Worm (Caenorhabditis elegans) whole organism, L4 larva: ENCODE data around the gene shc-3.

Experiments used
- D1046.2 ChIP-seq: fragments of 200-800 bp; sonication (Bioruptor generic); IDR thresholded peaks from 2 replicates; pipeline ENCODE4 v1.3.6; 2022; ENCODE audit warnings: missing genetic modification characterization, missing compliant biosample characterization
- T26A8.4 ChIP-seq: fragments of 200-800 bp; sonication (Bioruptor generic); IDR thresholded peaks from 2 replicates; pipeline ENCODE4 v1.3.6; 2022; ENCODE audit warnings: missing genetic modification characterization, missing compliant biosample characterization
- Y48G9A.11 ChIP-seq: fragments of 200-800 bp; sonication (Bioruptor generic); IDR thresholded peaks from 2 replicates; pipeline ENCODE4 v1.3.6; 2022; ENCODE audit warnings: missing genetic modification reagents, missing genetic modification characterization, missing compliant biosample characterization
- ZK546.5 ChIP-seq, 2 experiments: sonication (generic microtip); optimal IDR thresholded peaks; 2 replicates each; lab custom pipeline; 2017; ENCODE audit warnings: missing biosample characterization in 2 of 2, missing genetic modification characterization in 2 of 2
- ceh-62 ChIP-seq: sonication (generic microtip); optimal IDR thresholded peaks from 2 replicates; lab custom pipeline; 2017; ENCODE audit warnings: missing biosample characterization, missing genetic modification characterization
- ces-1 ChIP-seq: fragments of 150-350 bp; sonication (generic microtip); optimal IDR thresholded peaks from 4 replicates; lab custom pipeline; 2014; ENCODE audit warnings: missing biosample characterization, missing genetic modification reagents, missing genetic modification characterization
- ctbp-1 ChIP-seq: fragments of 200-800 bp; sonication (Bioruptor generic); IDR thresholded peaks from 2 replicates; pipeline ENCODE4 v1.3.6; 2022; ENCODE audit warnings: missing genetic modification reagents, missing genetic modification characterization, missing compliant biosample characterization
- daf-12 ChIP-seq: fragments of 150-350 bp; optimal IDR thresholded peaks from 2 replicates; lab custom pipeline; 2014; ENCODE audit warnings: missing biosample characterization, missing genetic modification reagents, missing genetic modification characterization
- dmd-6 ChIP-seq: fragments of 200-800 bp; sonication (Bioruptor generic); IDR thresholded peaks from 2 replicates; pipeline ENCODE4 v1.3.6; 2022; ENCODE audit warnings: missing genetic modification reagents, missing genetic modification characterization, missing compliant biosample characterization
- fkh-10 ChIP-seq: fragments of 150-350 bp; optimal IDR thresholded peaks from 2 replicates; lab custom pipeline; 2014; ENCODE audit warnings: missing biosample characterization, missing genetic modification reagents, missing genetic modification characterization
- hif-1 ChIP-seq, 2 experiments: sonication (generic microtip); optimal IDR thresholded peaks; 2 replicates each; lab custom pipeline; 2016 to 2017; ENCODE audit warnings: missing compliant biosample characterization in 2 of 2, missing genetic modification characterization in 2 of 2, missing genetic modification reagents in 2 of 2, missing genotype in 2 of 2, mild to moderate bottlenecking in 1 of 2
- hlh-11 ChIP-seq: fragments of 200-800 bp; sonication (Bioruptor generic); optimal IDR thresholded peaks from 2 replicates; lab custom pipeline; 2018; ENCODE audit warnings: mild to moderate bottlenecking, missing genetic modification characterization, missing compliant biosample characterization
- hlh-30 ChIP-seq: sonication (generic microtip); optimal IDR thresholded peaks from 2 replicates; lab custom pipeline; 2017; ENCODE audit warnings: antibody characterized with exemption, mild to moderate bottlenecking, missing genetic modification characterization, missing compliant biosample characterization; ENCODE audit not compliant: insufficient read depth
- hmg-1.1 ChIP-seq: fragments of 200-800 bp; sonication (Bioruptor generic); IDR thresholded peaks from 2 replicates; pipeline ENCODE4 v1.3.6; 2022; ENCODE audit warnings: missing genetic modification reagents, missing genetic modification characterization, missing compliant biosample characterization
- jun-1 ChIP-seq: fragments of 150-350 bp; optimal IDR thresholded peaks from 2 replicates; lab custom pipeline; 2014; ENCODE audit warnings: missing biosample characterization, missing genetic modification reagents, missing genetic modification characterization
- lin-1 ChIP-seq: fragments of 200-800 bp; sonication (Bioruptor generic); IDR thresholded peaks from 2 replicates; pipeline ENCODE4 v1.3.6; 2022; ENCODE audit warnings: missing genetic modification reagents, missing genetic modification characterization, missing compliant biosample characterization
- lin-29 ChIP-seq: fragments of 200-800 bp; sonication (Bioruptor generic); IDR thresholded peaks from 2 replicates; pipeline ENCODE4 v1.3.6; 2022; ENCODE audit warnings: missing genetic modification reagents, missing genetic modification characterization, missing compliant biosample characterization
- lir-3 ChIP-seq: sonication (generic microtip); optimal IDR thresholded peaks from 2 replicates; lab custom pipeline; 2016; ENCODE audit warnings: mild to moderate bottlenecking, missing genetic modification characterization, missing compliant biosample characterization
- lsy-2 ChIP-seq, 2 experiments: fragments of 150-350 bp in 1 of 2; sonication (generic microtip) in 1 of 2; optimal IDR thresholded peaks; 2 replicates each; lab custom pipeline; 2014 to 2017; ENCODE audit warnings: missing biosample characterization in 2 of 2, missing genetic modification characterization in 2 of 2
- madf-5 ChIP-seq, 2 experiments: fragments of 200-800 bp; sonication (Bioruptor generic); IDR thresholded peaks; 2 replicates each; pipeline ENCODE4 v1.3.6; 2022; ENCODE audit warnings: missing compliant biosample characterization in 2 of 2, missing genetic modification characterization in 2 of 2
- madf-9 ChIP-seq: fragments of 200-800 bp; sonication (Bioruptor generic); conservative IDR thresholded peaks from 2 replicates; pipeline ENCODE4 v1.3.6; 2022; ENCODE audit warnings: missing genetic modification reagents, missing genetic modification characterization, missing compliant biosample characterization
- mdl-1 ChIP-seq, 2 experiments: fragments of 150-350 bp in 1 of 2; sonication (generic microtip) in 1 of 2; optimal IDR thresholded peaks; 2 replicates each; lab custom pipeline; 2014 to 2017; ENCODE audit warnings: missing biosample characterization in 2 of 2, missing genetic modification characterization in 2 of 2
- mep-1 ChIP-seq: fragments of 150-350 bp; sonication (generic microtip); optimal IDR thresholded peaks from 3 replicates; lab custom pipeline; 2014; ENCODE audit warnings: missing biosample characterization, missing genetic modification characterization
- mxl-3 ChIP-seq: fragments of 200-800 bp; sonication (Bioruptor generic); optimal IDR thresholded peaks from 2 replicates; lab custom pipeline; 2018; ENCODE audit warnings: mild to moderate bottlenecking, missing genetic modification characterization, missing compliant biosample characterization
- nhr-10 ChIP-seq: fragments of 150-350 bp; optimal IDR thresholded peaks from 2 replicates; lab custom pipeline; 2014; ENCODE audit warnings: missing biosample characterization, missing genetic modification characterization
- nhr-237 ChIP-seq: sonication (generic microtip); optimal IDR thresholded peaks from 2 replicates; lab custom pipeline; 2017; ENCODE audit warnings: missing biosample characterization, missing genetic modification characterization
- nhr-48 ChIP-seq: sonication (generic microtip); optimal IDR thresholded peaks from 2 replicates; lab custom pipeline; 2016; ENCODE audit warnings: mild to moderate bottlenecking, missing genetic modification characterization, missing compliant biosample characterization
- nhr-6 ChIP-seq: fragments of 150-350 bp; optimal IDR thresholded peaks from 2 replicates; lab custom pipeline; 2014; ENCODE audit warnings: missing biosample characterization, missing genetic modification characterization
- nhr-76 ChIP-seq: fragments of 150-350 bp; optimal IDR thresholded peaks from 2 replicates; lab custom pipeline; 2014; ENCODE audit warnings: missing biosample characterization, missing genetic modification characterization
- nhr-77 ChIP-seq: fragments of 150-350 bp; optimal IDR thresholded peaks from 2 replicates; lab custom pipeline; 2014; ENCODE audit warnings: missing biosample characterization, missing genetic modification characterization
- pqm-1 ChIP-seq: sonication (generic microtip); optimal IDR thresholded peaks from 2 replicates; lab custom pipeline; 2017; ENCODE audit warnings: missing biosample characterization, missing genetic modification characterization
- rbr-2 ChIP-seq: sonication (generic microtip); optimal IDR thresholded peaks from 2 replicates; lab custom pipeline; 2016; ENCODE audit warnings: missing genotype, missing genetic modification characterization, missing compliant biosample characterization
- saeg-2 ChIP-seq: fragments of 200-800 bp; sonication (Bioruptor generic); IDR thresholded peaks from 2 replicates; pipeline ENCODE4 v1.3.6; 2022; ENCODE audit warnings: missing genetic modification reagents, missing genetic modification characterization, missing compliant biosample characterization
- set-16 ChIP-seq: fragments of 200-800 bp; sonication (Bioruptor generic); IDR thresholded peaks from 2 replicates; pipeline ENCODE4 v1.3.6; 2022; ENCODE audit warnings: missing genetic modification reagents, missing genetic modification characterization, missing compliant biosample characterization
- snpc-1.2 ChIP-seq: fragments of 200-800 bp; sonication (Bioruptor generic); IDR thresholded peaks from 2 replicates; pipeline ENCODE4 v1.3.6; 2022; ENCODE audit warnings: missing genetic modification reagents, missing genetic modification characterization, missing compliant biosample characterization
- snpc-4 ChIP-seq: fragments of 150-350 bp; optimal IDR thresholded peaks from 2 replicates; lab custom pipeline; 2014; ENCODE audit warnings: missing biosample characterization, missing genetic modification characterization
- spr-3 ChIP-seq: fragments of 200-800 bp; sonication (Bioruptor generic); optimal IDR thresholded peaks from 2 replicates; lab custom pipeline; 2018; ENCODE audit warnings: mild to moderate bottlenecking, missing genetic modification characterization, missing compliant biosample characterization
- tra-1 ChIP-seq: fragments of 200-800 bp; sonication (Bioruptor generic); IDR thresholded peaks from 2 replicates; pipeline ENCODE4 v1.3.6; 2022; ENCODE audit warnings: missing genetic modification reagents, missing genetic modification characterization, missing compliant biosample characterization
- unc-62 ChIP-seq, 3 experiments: fragments of 150-350 bp in 1 of 3; sonication (generic microtip); optimal IDR thresholded peaks in 2 of 3; peaks in 1 of 3; 1 replicate in 1 of 3; 2 replicates in 2 of 3; lab custom pipeline; 2014 to 2017; ENCODE audit warnings: missing biosample characterization in 3 of 3, missing genetic modification characterization in 3 of 3, missing genetic modification reagents in 3 of 3, missing genotype in 1 of 3
- zip-2 ChIP-seq: fragments of 150-350 bp; optimal IDR thresholded peaks from 2 replicates; lab custom pipeline; 2014; ENCODE audit warnings: missing biosample characterization, missing genetic modification characterization
- ztf-11 ChIP-seq: fragments of 150-350 bp; optimal IDR thresholded peaks from 2 replicates; lab custom pipeline; 2014; ENCODE audit warnings: missing biosample characterization, missing genetic modification characterization

The shc-3 gene

DNA sequence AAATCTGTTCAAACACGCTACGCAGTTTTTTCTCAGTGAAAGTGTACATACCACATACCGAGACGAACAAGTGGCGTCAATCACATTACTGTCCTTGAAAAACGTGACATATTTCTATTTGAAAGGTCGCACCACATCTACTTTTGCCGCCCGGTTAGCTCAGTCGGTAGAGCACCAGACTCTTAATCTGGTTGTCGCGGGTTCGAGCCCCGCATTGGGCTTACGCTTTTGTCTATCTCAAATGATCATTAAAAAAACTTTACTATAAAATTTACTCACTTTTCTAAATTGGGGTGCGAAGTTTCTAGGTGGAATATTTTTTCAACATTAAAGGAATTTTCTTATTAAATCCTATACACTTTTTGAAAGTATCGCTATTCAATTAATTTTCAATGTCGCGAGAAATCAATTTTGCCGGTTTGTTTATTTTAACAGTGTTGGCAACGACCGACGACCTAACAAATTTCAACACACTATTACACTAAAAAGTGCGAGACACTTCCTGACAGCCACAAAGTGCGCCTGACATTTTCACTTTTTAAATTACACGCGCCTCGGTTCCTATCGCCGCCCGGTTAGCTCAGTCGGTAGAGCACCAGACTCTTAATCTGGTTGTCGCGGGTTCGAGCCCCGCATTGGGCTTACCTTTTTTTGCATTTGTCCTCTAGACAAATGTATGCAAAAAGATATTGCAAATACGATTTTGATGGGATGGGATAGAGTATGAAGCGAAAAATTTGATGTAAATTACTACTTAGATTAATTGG lies 13.1 kb downstream of the shc-3 start (continued):
- TF ChIP-seq mdl-1 (tag; optimal IDR thresholded peaks at IDR 0.05; lab: Kevin White, UChicago) (no peak), ztf-11 (tag; lab: Kevin White, UChicago) (no peak), daf-12 (tag; lab: Kevin White, UChicago) (no peak), lsy-2 (tag; optimal IDR thresholded peaks at IDR 0.05; lab: Kevin White, UChicago) (peak in 1 of 2 experiments; percentile 26), snpc-4 (tag; lab: Kevin White, UChicago) (no peak), jun-1 (tag; lab: Kevin White, UChicago) (no peak), madf-9 (GFP tag; lab: Robert Waterston, UW) (peak; percentile 84), D1046.2 (GFP tag; lab: Robert Waterston, UW) (0 out of 2 replicates have a peak, but pooled peaks have one; percentile 61)

DNA sequence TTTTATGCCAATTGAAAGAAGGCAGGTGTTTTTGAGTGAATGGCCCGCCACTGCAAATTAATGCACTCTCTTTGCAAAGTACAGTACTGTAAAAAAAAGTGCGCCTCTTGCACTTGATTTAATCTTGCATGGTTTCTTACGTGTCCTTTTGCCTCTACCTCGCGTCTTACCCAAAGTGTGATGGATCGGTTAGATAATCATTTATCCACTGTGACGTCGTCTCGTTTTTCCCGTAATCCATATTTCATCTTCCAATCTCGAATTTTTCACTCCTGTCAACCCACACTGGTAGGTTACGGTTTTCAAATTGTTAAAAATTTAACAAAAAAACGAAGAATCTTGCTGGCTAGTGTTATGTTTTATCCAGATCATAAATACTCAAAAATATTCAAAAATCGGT lies 19.3 kb downstream of the shc-3 start:
- TF ChIP-seq madf-5 (GFP tag; IDR thresholded peaks at IDR 0.05; lab: Robert Waterston, UW) (no peak), Y48G9A.11 (GFP tag; lab: Robert Waterston, UW) (no peak), saeg-2 (no peak), snpc-1.2 (no peak), unc-62 (GFP tag; optimal IDR thresholded peaks at IDR 0.05 in 1 of 2; lab: Kevin White, UChicago) (peak in 1 of 2 experiments; percentile 70), unc-62 (tag; optimal IDR thresholded peaks at IDR 0.05; lab: Kevin White, UChicago) (no peak), nhr-237 (tag; lab: Kevin White, UChicago) (no peak), ceh-62 (no peak), nhr-48 (peak; percentile 28), nhr-10 (tag; lab: Kevin White, UChicago) (no peak), nhr-6 (no peak), ZK546.5 (tag; optimal IDR thresholded peaks at IDR 0.05; lab: Kevin White, UChicago) (no peak), rbr-2 (tag; lab: Kevin White, UChicago) (no peak)
- TF ChIP-seq, all 104 proteins: peak for 2

DNA sequence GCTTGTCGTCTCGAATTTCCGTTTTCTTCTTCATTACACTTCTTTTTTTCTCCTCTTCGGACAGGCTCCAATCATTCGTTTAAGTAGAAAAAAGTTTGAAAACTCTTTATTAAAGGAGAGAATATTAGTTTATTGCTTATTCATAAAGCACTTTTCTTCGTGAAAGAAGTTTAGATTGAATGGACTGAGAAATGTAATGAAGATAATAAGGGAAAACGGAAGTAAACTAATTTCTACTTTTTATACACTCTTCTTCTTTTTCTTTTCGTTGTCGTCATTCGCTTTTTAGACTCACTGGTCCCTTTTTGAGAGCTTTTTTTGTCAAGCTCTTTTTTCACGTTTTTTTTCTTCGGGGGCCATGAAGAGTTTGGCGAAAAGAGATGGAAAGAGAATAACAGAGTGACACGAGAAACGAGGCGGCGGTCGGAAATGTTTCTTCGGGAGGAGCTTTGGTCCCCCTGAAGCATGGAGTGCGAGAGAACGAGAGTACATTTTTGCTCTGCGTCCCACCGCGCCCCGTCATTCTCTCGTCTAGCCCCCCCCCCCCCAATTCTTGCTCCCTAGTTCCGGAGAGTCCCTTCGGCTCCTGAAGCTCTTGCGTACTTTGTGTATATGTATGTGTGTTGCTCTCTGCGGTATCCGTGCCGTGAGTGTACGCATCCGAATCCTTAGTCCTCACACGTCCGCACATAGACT lies 21.9 kb downstream of the shc-3 start:
- TF ChIP-seq lir-3 (tag; lab: Kevin White, UChicago) (no peak), ctbp-1 (GFP tag; lab: Robert Waterston, UW) (peak; percentile 90), lin-29 (no peak), hlh-30 (tag; lab: Kevin White, UChicago) (peak; percentile 20), ces-1 (GFP tag; lab: Kevin White, UChicago) (peak; percentile 89), unc-62 (GFP tag; optimal IDR thresholded peaks at IDR 0.05 in 1 of 2; lab: Kevin White, UChicago) (peak in 1 of 2 experiments; percentile 98), unc-62 (tag; optimal IDR thresholded peaks at IDR 0.05; lab: Kevin White, UChicago) (no peak), dmd-6 (peak; percentile 41), set-16 (peak; percentile 94), mep-1 (peak; percentile 59), mdl-1 (tag; optimal IDR thresholded peaks at IDR 0.05; lab: Kevin White, UChicago) (peak; percentile 42 to 69), T26A8.4 (GFP tag; lab: Robert Waterston, UW) (0 out of 2 replicates have a peak, but pooled peaks have one; percentile 22), lin-1 (GFP tag; lab: Robert Waterston, UW) (0 out of 2 replicates have a peak, but pooled peaks have one; percentile 13), fkh-10 (GFP tag; lab: Kevin White, UChicago) (peak; percentile 61), pqm-1 (tag; lab: Kevin White, UChicago) (no peak), zip-2 (tag; lab: Kevin White, UChicago) (no peak), hlh-11 (peak; percentile 66), spr-3 (GFP tag; lab: Kevin White, UChicago) (no peak), mxl-3 (peak; percentile 23), nhr-76 (tag; lab: Kevin White, UChicago) (no peak), tra-1 (GFP tag; lab: Robert Waterston, UW) (peak; percentile 43; the same call in 1 of the 2 replicates), lsy-2 (tag; optimal IDR thresholded peaks at IDR 0.05; lab: Kevin White, UChicago) (peak in 1 of 2 experiments; percentile 13), hmg-1.1 (peak; percentile 73), nhr-77 (tag; lab: Kevin White, UChicago) (no peak), hif-1 (tag; optimal IDR thresholded peaks at IDR 0.05; lab: Kevin White, UChicago) (peak in 1 of 2 experiments; percentile 25), rbr-2 (tag; lab: Kevin White, UChicago) (peak; percentile 43)
